Worm (Caenorhabditis elegans) whole organism, L4 larva: Measurements from ENCODE around the gene rpb-11.

Experiments
- dpl-1 ChIP-seq: fragments of 150-350 bp; optimal IDR thresholded peaks from 2 replicates; lab custom pipeline; 2014; ENCODE audit warnings: missing biosample characterization, missing genetic modification reagents, missing genetic modification characterization
- egl-27 ChIP-seq: sonication (generic microtip); optimal IDR thresholded peaks from 3 replicates; lab custom pipeline; 2017; ENCODE audit warnings: missing biosample characterization, missing genetic modification reagents, missing genetic modification characterization
- egl-43 ChIP-seq: fragments of 200-800 bp; sonication (Bioruptor generic); IDR thresholded peaks from 2 replicates; pipeline ENCODE4 v1.3.6; 2022; ENCODE audit warnings: missing genetic modification reagents, missing genetic modification characterization, missing compliant biosample characterization
- lin-39 ChIP-seq: fragments of 150-350 bp; optimal IDR thresholded peaks from 2 replicates; lab custom pipeline; 2014; ENCODE audit warnings: missing biosample characterization, missing genetic modification reagents, missing genetic modification characterization
- nhr-6 ChIP-seq: fragments of 150-350 bp; optimal IDR thresholded peaks from 2 replicates; lab custom pipeline; 2014; ENCODE audit warnings: missing biosample characterization, missing genetic modification characterization
- skn-1 ChIP-seq: fragments of 150-350 bp; optimal IDR thresholded peaks from 2 replicates; lab custom pipeline; 2014; ENCODE audit warnings: missing biosample characterization, missing genetic modification characterization
- zag-1 ChIP-seq: fragments of 150-350 bp; optimal IDR thresholded peaks from 2 replicates; lab custom pipeline; 2014; ENCODE audit warnings: missing biosample characterization, missing genetic modification characterization

ce11 chrII:14102112-14102511 lies 42.2 kb downstream of the rpb-11 start:
- TF ChIP-seq egl-27 (tag; lab: Kevin White, UChicago) = no peak
- no peak for TF ChIP-seq egl-43 (GFP tag; lab: Robert Waterston, UW)
- no peak for TF ChIP-seq skn-1 (tag; lab: Kevin White, UChicago)
- TF ChIP-seq nhr-6 (tag; lab: Kevin White, UChicago) = no peak
- TF ChIP-seq dpl-1 = no peak
- TF ChIP-seq zag-1 (tag; lab: Kevin White, UChicago) = no peak
- TF ChIP-seq lin-39 (tag; lab: Kevin White, UChicago) = no peak
